Worm (Caenorhabditis elegans) whole organism, L4/young adult: ENCODE data around the gene sri-66.

Experiments used
- W03F9.2 ChIP-seq: fragments of 150-350 bp; optimal IDR thresholded peaks from 2 replicates; lab custom pipeline; 2014; ENCODE audit warnings: missing biosample characterization, missing genetic modification characterization
- dao-5 ChIP-seq: sonication (generic microtip); optimal IDR thresholded peaks from 2 replicates; lab custom pipeline; 2016; ENCODE audit warnings: missing genotype, missing genetic modification characterization, moderate library complexity, missing compliant biosample characterization

DNA sequence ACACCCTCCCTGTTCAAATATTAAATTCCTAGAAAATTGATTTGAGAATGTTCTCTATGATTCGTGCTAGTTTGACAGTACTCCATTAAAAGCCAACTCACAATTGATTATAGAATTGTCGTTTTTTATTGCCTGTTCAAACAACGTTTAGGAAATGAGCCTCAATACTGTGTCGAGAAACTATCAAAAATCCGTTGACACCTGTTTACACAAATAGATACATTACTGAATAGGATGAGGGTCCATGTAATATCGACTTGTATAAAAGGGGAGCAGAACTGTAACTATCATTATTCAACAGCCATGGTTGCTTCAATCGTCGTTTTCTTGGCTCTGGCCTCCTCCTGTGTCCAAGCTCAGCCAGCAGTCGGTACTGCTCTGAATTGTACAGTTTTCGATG lies 40.7 kb downstream of the sri-66 start, which contains the start of gene ZK218.5:
- no peak for TF ChIP-seq W03F9.2 (tag; lab: Kevin White, UChicago)
- TF ChIP-seq dao-5 (tag; lab: Kevin White, UChicago), result no peak
